Worm (Caenorhabditis elegans) whole organism, L3 larva: ENCODE results near the gene F53B1.3.

Experiments
- ceh-16 ChIP-seq: sonication (generic microtip); optimal IDR thresholded peaks from 2 replicates; lab custom pipeline; 2017; ENCODE audit warnings: missing biosample characterization, missing genetic modification characterization
- lin-39 ChIP-seq: fragments of 150-350 bp; optimal IDR thresholded peaks from 2 replicates; lab custom pipeline; 2018; ENCODE audit warnings: missing biosample characterization, missing genetic modification reagents, missing genetic modification characterization
- tbx-2 ChIP-seq: sonication (generic microtip); optimal IDR thresholded peaks from 2 replicates; lab custom pipeline; 2016; ENCODE audit warnings: mild to moderate bottlenecking, missing genetic modification characterization, missing compliant biosample characterization

DNA sequence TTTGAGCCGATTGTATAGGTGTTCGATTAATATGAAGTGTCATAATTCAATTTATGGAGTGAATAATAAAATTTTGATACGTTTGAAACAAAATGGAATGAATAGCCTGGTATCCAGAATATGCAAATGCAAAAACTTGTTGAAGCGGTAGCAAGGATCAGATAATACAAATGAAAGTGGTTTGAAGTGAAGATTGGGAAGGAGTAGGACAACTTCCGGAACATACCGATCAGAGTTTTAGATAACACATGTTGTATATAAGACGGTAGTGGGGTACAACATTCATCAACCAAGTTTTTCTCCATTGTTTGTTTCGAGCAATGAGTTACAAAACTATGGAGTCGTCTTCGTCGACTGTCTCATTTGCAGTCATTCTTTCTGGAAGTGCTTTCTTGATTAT is 12.2 kb upstream of the F53B1.3 start, which contains the start of gene col-164:
- no peak for TF ChIP-seq ceh-16 (tag; lab: Kevin White, UChicago)
- TF ChIP-seq tbx-2, result no peak
- no peak for TF ChIP-seq lin-39 (tag; lab: Kevin White, UChicago)
